Worm (Caenorhabditis elegans) whole organism, L2 larva: ENCODE measurements around the gene srh-115.

ENCODE experiments used
- F13H6.1 ChIP-seq: sonication (generic microtip); optimal IDR thresholded peaks from 2 replicates; lab custom pipeline; 2016; ENCODE audit warnings: missing genetic modification characterization, missing compliant biosample characterization
- R02D3.7 ChIP-seq: fragments of 150-350 bp; optimal IDR thresholded peaks from 2 replicates; lab custom pipeline; 2014; ENCODE audit warnings: missing biosample characterization, missing genetic modification characterization
- ZK546.5 ChIP-seq: sonication (generic microtip); optimal IDR thresholded peaks from 2 replicates; lab custom pipeline; 2017; ENCODE audit warnings: missing biosample characterization, missing genetic modification characterization
- aly-2 ChIP-seq: fragments of 150-350 bp; optimal IDR thresholded peaks from 2 replicates; lab custom pipeline; 2014; ENCODE audit warnings: missing biosample characterization, missing genetic modification characterization
- blmp-1 ChIP-seq: sonication (generic microtip); optimal IDR thresholded peaks from 2 replicates; lab custom pipeline; 2017; ENCODE audit warnings: missing genetic modification characterization, mild to moderate bottlenecking, missing compliant biosample characterization, antibody characterized with exemption, moderate library complexity; ENCODE audit not compliant: insufficient read depth
- ceh-16 ChIP-seq: fragments of 150-350 bp; optimal IDR thresholded peaks from 2 replicates; lab custom pipeline; 2014; ENCODE audit warnings: missing biosample characterization, missing genetic modification characterization
- crh-2 ChIP-seq: sonication (generic microtip); optimal IDR thresholded peaks from 2 replicates; lab custom pipeline; 2017; ENCODE audit warnings: missing biosample characterization, missing genetic modification characterization
- egl-27 ChIP-seq: sonication (generic microtip); optimal IDR thresholded peaks from 3 replicates; lab custom pipeline; 2017; ENCODE audit warnings: missing biosample characterization, missing genetic modification reagents, missing genetic modification characterization
- elt-1 ChIP-seq: fragments of 150-350 bp; optimal IDR thresholded peaks from 2 replicates; lab custom pipeline; 2014; ENCODE audit warnings: missing biosample characterization, missing genetic modification characterization
- gmeb-1 ChIP-seq: fragments of 150-350 bp; optimal IDR thresholded peaks from 2 replicates; lab custom pipeline; 2014; ENCODE audit warnings: missing biosample characterization, missing genetic modification characterization
- lsy-2 ChIP-seq, 2 experiments: fragments of 150-350 bp in 1 of 2; sonication (generic microtip) in 1 of 2; optimal IDR thresholded peaks; 2 replicates each; lab custom pipeline; 2014 to 2017; ENCODE audit warnings: missing biosample characterization in 2 of 2, missing genetic modification characterization in 2 of 2
- mdl-1 ChIP-seq, 2 experiments: fragments of 150-350 bp in 1 of 2; sonication (generic microtip) in 1 of 2; optimal IDR thresholded peaks; 2 replicates each; lab custom pipeline; 2017; ENCODE audit warnings: missing biosample characterization in 2 of 2, missing genetic modification characterization in 2 of 2
- nhr-129 ChIP-seq: fragments of 150-350 bp; optimal IDR thresholded peaks from 2 replicates; lab custom pipeline; 2014; ENCODE audit warnings: missing biosample characterization, missing genetic modification characterization
- nhr-23 ChIP-seq: fragments of 150-350 bp; optimal IDR thresholded peaks from 2 replicates; lab custom pipeline; 2014; ENCODE audit warnings: missing biosample characterization, missing genetic modification reagents, missing genetic modification characterization
- nhr-25 ChIP-seq: fragments of 150-350 bp; sonication (generic microtip); optimal IDR thresholded peaks from 3 replicates; lab custom pipeline; 2014; ENCODE audit warnings: missing biosample characterization, missing genetic modification characterization
- sem-4 ChIP-seq: fragments of 150-350 bp; optimal IDR thresholded peaks from 2 replicates; lab custom pipeline; 2014; ENCODE audit warnings: missing biosample characterization, missing genetic modification reagents, missing genetic modification characterization
- unc-39 ChIP-seq: fragments of 150-350 bp; optimal IDR thresholded peaks from 2 replicates; lab custom pipeline; 2014; ENCODE audit warnings: missing biosample characterization, missing genetic modification characterization
- unc-62 ChIP-seq: fragments of 150-350 bp; optimal IDR thresholded peaks from 2 replicates; lab custom pipeline; 2014; ENCODE audit warnings: missing biosample characterization, missing genetic modification reagents, missing genetic modification characterization

srh-115 gene

ce11 chrV:17301375-17301774 lies 45.8 kb downstream of the srh-115 start, which contains the start of gene K10G4.5:
Gene K10G4.5, minus strand, starts transcription at chrV:17301475.
- TF ChIP-seq aly-2 (tag; lab: Kevin White, UChicago) (no peak), elt-1 (tag; lab: Kevin White, UChicago) (no peak), R02D3.7 (no peak), egl-27 (tag; lab: Kevin White, UChicago) (no peak), nhr-23 (tag; lab: Kevin White, UChicago) (no peak), blmp-1 (no peak), gmeb-1 (tag; lab: Kevin White, UChicago) (no peak), F13H6.1 (tag; lab: Kevin White, UChicago) (no peak), unc-39 (tag; lab: Kevin White, UChicago) (no peak), nhr-25 (tag; lab: Kevin White, UChicago) (no peak), sem-4 (tag; lab: Kevin White, UChicago) (no peak)

DNA sequence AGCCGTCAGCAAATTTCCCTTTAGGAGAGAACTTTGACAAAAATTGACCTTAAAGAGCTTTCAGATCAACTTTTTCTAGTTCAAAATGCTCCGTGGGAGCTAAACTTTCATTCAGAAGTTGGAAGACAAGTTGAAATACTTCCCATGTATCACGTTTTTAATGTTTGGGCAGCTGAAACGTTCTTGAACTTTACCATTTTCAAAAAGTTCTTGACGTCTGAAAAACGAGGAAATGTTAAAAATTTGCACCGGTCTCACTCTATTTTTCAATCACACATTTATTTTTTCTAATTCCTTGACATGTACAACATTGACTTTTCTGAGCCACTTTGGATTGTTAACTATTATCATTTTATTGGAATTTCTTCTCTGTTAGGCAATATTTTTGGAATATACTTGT lies 47.2 kb downstream of the srh-115 start, which contains the start of gene sri-70:
TSS of gene sri-70 (plus strand) at position 301 of the 400 bp plus-strand sequence.
- no peak for TF ChIP-seq ceh-16 (tag; lab: Kevin White, UChicago)

- TF ChIP-seq lsy-2 (tag; optimal IDR thresholded peaks at IDR 0.05; lab: Kevin White, UChicago) (no peak), R02D3.7 (no peak), crh-2 (tag; lab: Kevin White, UChicago) (no peak), unc-62 (GFP tag; lab: Kevin White, UChicago) (no peak), nhr-129 (tag; lab: Kevin White, UChicago) (no peak), ZK546.5 (tag; lab: Kevin White, UChicago) (no peak), mdl-1 (tag; optimal IDR thresholded peaks at IDR 0.05; lab: Kevin White, UChicago) (no peak), aly-2 (tag; lab: Kevin White, UChicago) (no peak)
Observed at ce11 chrV:17303392-17303791, 47.8 kb downstream of the srh-115 start.
